Fruit fly (Drosophila melanogaster): ENCODE data around the gene Thor.

The Thor gene

DNA sequence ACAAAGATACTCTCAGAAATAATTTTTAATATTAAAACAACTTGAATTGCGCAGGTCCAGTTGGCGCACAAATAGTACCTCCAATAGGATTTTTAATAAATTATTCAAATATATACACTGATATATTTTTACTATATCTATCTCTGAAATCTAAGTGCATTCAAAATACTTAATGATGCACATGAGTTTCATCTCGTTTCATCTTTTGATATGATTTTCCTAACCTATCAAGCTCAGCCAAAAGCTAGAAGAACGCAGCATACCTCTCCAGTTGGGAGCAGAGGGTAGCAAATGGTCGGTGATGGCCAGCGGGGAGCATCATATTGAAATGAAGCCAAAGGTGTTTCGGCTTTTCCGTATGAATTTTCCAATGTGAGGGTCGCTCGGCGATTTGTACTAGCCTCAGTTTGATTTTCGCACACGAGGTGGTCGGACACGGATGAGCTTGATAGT lies 46.5 kb downstream of the Thor start, which contains the start of gene CG8852 (continued):
- 0 out of 2 replicates have a peak, but pooled peaks have one; percentile 8 for TF ChIP-seq CG7372 (GFP tag; IDR thresholded peaks at IDR 0.05)
- TF ChIP-seq seq (GFP tag; IDR thresholded peaks at IDR 0.05), result 0 out of 2 replicates have a peak, but pooled peaks have one; percentile 21
- TF ChIP-seq HLH4C (GFP tag; IDR thresholded peaks at IDR 0.05; ENCODE audit: partially characterized antibody), result no peak
- no peak for TF ChIP-seq Optix (GFP tag; IDR thresholded peaks at IDR 0.05)
- no peak for TF ChIP-seq CG8089 (GFP tag; optimal IDR thresholded peaks at IDR 0.05)
- TF ChIP-seq Poxn (GFP tag; IDR thresholded peaks at IDR 0.05), result no peak
- TF ChIP-seq Elba2 (GFP tag; optimal IDR thresholded peaks at IDR 0.05), result no peak
- TF ChIP-seq CG34376 (GFP tag; optimal IDR thresholded peaks at IDR 0.05), result no peak
- TF ChIP-seq fd96Cb (tag; optimal IDR thresholded peaks at IDR 0.05), result peak; percentile 18
- TF ChIP-seq otp (GFP tag; IDR thresholded peaks at IDR 0.05), result no peak
- TF ChIP-seq tio (GFP tag; optimal IDR thresholded peaks at IDR 0.05), result no peak
- no peak for TF ChIP-seq Mes4 (GFP tag; optimal IDR thresholded peaks at IDR 0.05)
- no peak for TF ChIP-seq fu2 (GFP tag; optimal IDR thresholded peaks at IDR 0.05)
- no peak for TF ChIP-seq NK7.1 (GFP tag; optimal IDR thresholded peaks at IDR 0.05)
- no peak for TF ChIP-seq oc (tag; optimal IDR thresholded peaks at IDR 0.05)
- no peak for TF ChIP-seq Sox100B (GFP tag; optimal IDR thresholded peaks at IDR 0.05)
- no peak; the same call in 1 of the 2 replicates for TF ChIP-seq CG17328 (GFP tag; IDR thresholded peaks at IDR 0.05)
- no peak for TF ChIP-seq Sin3A (optimal IDR thresholded peaks at IDR 0.05)
- no peak for TF ChIP-seq CG43689 (GFP tag; IDR thresholded peaks at IDR 0.05)
- no peak for TF ChIP-seq Lim3 (GFP tag; IDR thresholded peaks at IDR 0.05)
- peak; percentile 57; the same call in 1 of the 3 replicates for TF ChIP-seq dysf (GFP tag; IDR thresholded peaks at IDR 0.05)
- TF ChIP-seq CkIIα-i1 (GFP tag; IDR thresholded peaks at IDR 0.05), result no peak
- no peak for TF ChIP-seq her (GFP tag; optimal IDR thresholded peaks at IDR 0.05)
- no peak for TF ChIP-seq CG2875 (GFP tag; optimal IDR thresholded peaks at IDR 0.05)
- TF ChIP-seq CG14050 (GFP tag; IDR thresholded peaks at IDR 0.05), result no peak
- TF ChIP-seq CG12744 (GFP tag; optimal IDR thresholded peaks at IDR 0.05), result no peak
- 0 out of 3 replicates have a peak, but pooled peaks have one; percentile 13 for TF ChIP-seq so (GFP tag; IDR thresholded peaks at IDR 0.05)
- TF ChIP-seq zen2 (GFP tag; IDR thresholded peaks at IDR 0.05; ENCODE audit: partially characterized antibody), result no peak
- no peak for TF ChIP-seq MTF-1 (GFP tag; optimal IDR thresholded peaks at IDR 0.05; ENCODE audit: borderline replicate concordance)
- TF ChIP-seq CG14667 (GFP tag; IDR thresholded peaks at IDR 0.05), result no peak
- TF ChIP-seq stc (GFP tag; IDR thresholded peaks at IDR 0.05), result peak; percentile 56; the same call in 1 of the 2 replicates
- TF ChIP-seq Lhr (GFP tag; optimal IDR thresholded peaks at IDR 0.05), result no peak
- no peak for TF ChIP-seq repo (GFP tag; optimal IDR thresholded peaks at IDR 0.05)
- TF ChIP-seq dimm (GFP tag; IDR thresholded peaks at IDR 0.05), result no peak
- TF ChIP-seq CG31365 (tag; optimal IDR thresholded peaks at IDR 0.05), result no peak
- TF ChIP-seq gem (tag; optimal IDR thresholded peaks at IDR 0.05), result no peak
- TF ChIP-seq CG7556 (GFP tag; optimal IDR thresholded peaks at IDR 0.05), result no peak
- no peak for TF ChIP-seq CG7271 (tag; optimal IDR thresholded peaks at IDR 0.05)
- no peak for TF ChIP-seq Vsx1 (GFP tag; optimal IDR thresholded peaks at IDR 0.05)
- no peak for TF ChIP-seq Doc2 (GFP tag; IDR thresholded peaks at IDR 0.05)
- no peak for TF ChIP-seq zen (tag; optimal IDR thresholded peaks at IDR 0.05)
- no peak for TF ChIP-seq CG6683 (GFP tag; optimal IDR thresholded peaks at IDR 0.05)
- no peak for TF ChIP-seq CG1792 (GFP tag; optimal IDR thresholded peaks at IDR 0.05)
- TF ChIP-seq CG17361 (GFP tag; IDR thresholded peaks at IDR 0.05), result no peak
- no peak for TF ChIP-seq Bdp1 (GFP tag; optimal IDR thresholded peaks at IDR 0.05)
- TF ChIP-seq p53 (GFP tag; optimal IDR thresholded peaks at IDR 0.05), result no peak
- no peak for TF ChIP-seq CG1647 (GFP tag; optimal IDR thresholded peaks at IDR 0.05)
- TF ChIP-seq inv (GFP tag; IDR thresholded peaks at IDR 0.05; ENCODE audit: partially characterized antibody), result no peak
- peak; percentile 20; the same call in 1 of the 3 replicates for TF ChIP-seq Aef1 (GFP tag; IDR thresholded peaks at IDR 0.05)
- TF ChIP-seq Xrp1 (GFP tag; IDR thresholded peaks at IDR 0.05), result no peak
- no peak for TF ChIP-seq ap (GFP tag; IDR thresholded peaks at IDR 0.05)
- no peak for TF ChIP-seq CG34224 (GFP tag; IDR thresholded peaks at IDR 0.05; ENCODE audit: partially characterized antibody)
